Worm (Caenorhabditis elegans) whole organism, L2 larva: ENCODE data around the gene otpl-8.

Experiments
- C34F6.9 ChIP-seq: fragments of 150-350 bp; optimal IDR thresholded peaks from 2 replicates; lab custom pipeline; 2014; ENCODE audit warnings: missing biosample characterization, missing genetic modification characterization
- R02D3.7 ChIP-seq: fragments of 150-350 bp; optimal IDR thresholded peaks from 2 replicates; lab custom pipeline; 2014; ENCODE audit warnings: missing biosample characterization, missing genetic modification characterization
- alr-1 ChIP-seq: fragments of 150-350 bp; optimal IDR thresholded peaks from 2 replicates; lab custom pipeline; 2014; ENCODE audit warnings: missing biosample characterization, missing genetic modification characterization
- ama-1 ChIP-seq: fragments of 150-350 bp; optimal IDR thresholded peaks from 2 replicates; lab custom pipeline; 2018; ENCODE audit warnings: inconsistent platforms
- ceh-16 ChIP-seq: fragments of 150-350 bp; optimal IDR thresholded peaks from 2 replicates; lab custom pipeline; 2014; ENCODE audit warnings: missing biosample characterization, missing genetic modification characterization
- ceh-82 ChIP-seq: fragments of 150-350 bp; optimal IDR thresholded peaks from 2 replicates; lab custom pipeline; 2014; ENCODE audit warnings: missing biosample characterization, missing genetic modification characterization
- crh-2 ChIP-seq: sonication (generic microtip); optimal IDR thresholded peaks from 2 replicates; lab custom pipeline; 2017; ENCODE audit warnings: missing biosample characterization, missing genetic modification characterization
- dmd-4 ChIP-seq: sonication (generic microtip); optimal IDR thresholded peaks from 2 replicates; lab custom pipeline; 2017; ENCODE audit warnings: missing biosample characterization, missing genetic modification characterization
- egl-27 ChIP-seq: sonication (generic microtip); optimal IDR thresholded peaks from 3 replicates; lab custom pipeline; 2017; ENCODE audit warnings: missing biosample characterization, missing genetic modification reagents, missing genetic modification characterization
- elt-1 ChIP-seq: fragments of 150-350 bp; optimal IDR thresholded peaks from 2 replicates; lab custom pipeline; 2014; ENCODE audit warnings: missing biosample characterization, missing genetic modification characterization
- fos-1 ChIP-seq: fragments of 150-350 bp; optimal IDR thresholded peaks from 2 replicates; lab custom pipeline; 2014; ENCODE audit warnings: missing biosample characterization, missing genetic modification characterization
- gmeb-1 ChIP-seq: fragments of 150-350 bp; optimal IDR thresholded peaks from 2 replicates; lab custom pipeline; 2014; ENCODE audit warnings: missing biosample characterization, missing genetic modification characterization
- lin-11 ChIP-seq: fragments of 150-350 bp; sonication (generic microtip); optimal IDR thresholded peaks from 2 replicates; lab custom pipeline; 2014; ENCODE audit warnings: missing biosample characterization, missing genetic modification characterization, inconsistent platforms, mixed read lengths
- lin-13 ChIP-seq: fragments of 150-350 bp; optimal IDR thresholded peaks from 2 replicates; lab custom pipeline; 2014; ENCODE audit warnings: missing biosample characterization, missing genetic modification reagents, missing genetic modification characterization
- lsy-2 ChIP-seq, 2 experiments: fragments of 150-350 bp in 1 of 2; sonication (generic microtip) in 1 of 2; optimal IDR thresholded peaks; 2 replicates each; lab custom pipeline; 2014 to 2017; ENCODE audit warnings: missing biosample characterization in 2 of 2, missing genetic modification characterization in 2 of 2
- mab-5 ChIP-seq: fragments of 150-350 bp; optimal IDR thresholded peaks from 2 replicates; lab custom pipeline; 2014; ENCODE audit warnings: missing biosample characterization, missing genetic modification characterization
- mdl-1 ChIP-seq, 2 experiments: fragments of 150-350 bp in 1 of 2; sonication (generic microtip) in 1 of 2; optimal IDR thresholded peaks; 2 replicates each; lab custom pipeline; 2017; ENCODE audit warnings: missing biosample characterization in 2 of 2, missing genetic modification characterization in 2 of 2
- nhr-10 ChIP-seq: sonication (generic microtip); optimal IDR thresholded peaks from 2 replicates; lab custom pipeline; 2017; ENCODE audit warnings: missing biosample characterization, missing genetic modification characterization
- nhr-12 ChIP-seq: fragments of 150-350 bp; optimal IDR thresholded peaks from 2 replicates; lab custom pipeline; 2014; ENCODE audit warnings: missing biosample characterization, missing genetic modification characterization
- nhr-21 ChIP-seq: fragments of 150-350 bp; optimal IDR thresholded peaks from 2 replicates; lab custom pipeline; 2014; ENCODE audit warnings: missing biosample characterization, missing genetic modification characterization
- nhr-23 ChIP-seq: fragments of 150-350 bp; optimal IDR thresholded peaks from 2 replicates; lab custom pipeline; 2014; ENCODE audit warnings: missing biosample characterization, missing genetic modification reagents, missing genetic modification characterization
- nhr-237 ChIP-seq: fragments of 150-350 bp; optimal IDR thresholded peaks from 2 replicates; lab custom pipeline; 2014; ENCODE audit warnings: missing biosample characterization, missing genetic modification characterization
- nhr-77 ChIP-seq: fragments of 150-350 bp; optimal IDR thresholded peaks from 2 replicates; lab custom pipeline; 2014; ENCODE audit warnings: missing biosample characterization, missing genetic modification characterization
- skn-1 ChIP-seq: sonication (generic microtip); optimal IDR thresholded peaks from 2 replicates; lab custom pipeline; 2017; ENCODE audit warnings: missing biosample characterization, missing genetic modification characterization
- sma-3 ChIP-seq: sonication (generic microtip); optimal IDR thresholded peaks from 2 replicates; lab custom pipeline; 2016; ENCODE audit warnings: missing genetic modification reagents, missing genetic modification characterization, missing compliant biosample characterization
- sma-9 ChIP-seq, 2 experiments: fragments of 150-350 bp in 1 of 2; sonication (generic microtip) in 1 of 2; optimal IDR thresholded peaks; 2 replicates each; lab custom pipeline; 2014 to 2016; ENCODE audit warnings: missing genetic modification characterization in 2 of 2, mild to moderate bottlenecking in 1 of 2, missing biosample characterization in 1 of 2, missing compliant biosample characterization in 1 of 2, missing genetic modification reagents in 1 of 2, moderate library complexity in 1 of 2
- unc-39 ChIP-seq: fragments of 150-350 bp; optimal IDR thresholded peaks from 2 replicates; lab custom pipeline; 2014; ENCODE audit warnings: missing biosample characterization, missing genetic modification characterization
- unc-55 ChIP-seq: fragments of 150-350 bp; sonication (generic microtip); optimal IDR thresholded peaks from 3 replicates; lab custom pipeline; 2014; ENCODE audit warnings: missing biosample characterization, missing genetic modification reagents, missing genetic modification characterization
- zag-1 ChIP-seq: fragments of 150-350 bp; optimal IDR thresholded peaks from 2 replicates; lab custom pipeline; 2014; ENCODE audit warnings: missing biosample characterization, missing genetic modification characterization
- ztf-1 ChIP-seq: fragments of 200-800 bp; sonication (Bioruptor generic); conservative IDR thresholded peaks from 2 replicates; pipeline ENCODE4 v1.3.6; 2022; ENCODE audit warnings: missing genetic modification characterization, missing compliant biosample characterization
- ztf-4 ChIP-seq: fragments of 150-350 bp; optimal IDR thresholded peaks from 2 replicates; lab custom pipeline; 2014; ENCODE audit warnings: missing biosample characterization, missing genetic modification characterization

otpl-8 gene

ce11 chrX:12234424-12234823 lies 36.3 kb downstream of the otpl-8 start:
- TF ChIP-seq fos-1 (tag; lab: Kevin White, UChicago) (peak; percentile 39), gmeb-1 (tag; lab: Kevin White, UChicago) (no peak), unc-55 (no peak), C34F6.9 (tag; lab: Kevin White, UChicago) (no peak), crh-2 (tag; lab: Kevin White, UChicago) (peak; percentile 6), nhr-237 (no peak)

- no peak for TF ChIP-seq lin-13
- peak; percentile 11 for TF ChIP-seq fos-1 (tag; lab: Kevin White, UChicago)
- no peak for TF ChIP-seq ama-1 (lab: Kevin White, UChicago)
- TF ChIP-seq, all 48 proteins: peak for 1
These were observed 40.4 kb downstream of the otpl-8 start for ce11 chrX:12230357-12230756.

DNA sequence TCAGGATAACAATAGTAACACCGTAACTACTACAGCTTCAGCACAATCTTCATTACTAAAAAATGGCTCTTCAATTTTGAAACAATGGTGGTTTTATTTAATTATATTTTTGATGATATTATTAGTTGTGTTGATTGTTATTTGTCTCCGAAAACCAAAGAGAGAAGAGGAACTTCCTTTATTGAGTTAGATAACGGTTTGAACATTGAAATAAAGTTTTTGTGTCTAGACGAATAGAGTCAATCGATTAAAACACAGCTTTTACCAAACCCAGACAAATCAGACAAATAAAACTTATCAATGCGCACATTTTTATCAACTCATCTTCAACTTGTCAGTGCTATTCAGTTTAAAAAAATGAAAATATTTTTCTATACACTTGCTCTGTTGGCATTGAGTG lies 41.1 kb downstream of the otpl-8 start, which contains the start of gene cest-7:
cest-7 (plus strand) TSS at position 301 of the 400 bp plus-strand sequence.
- TF ChIP-seq ceh-16 (no peak), nhr-12 (tag; lab: Kevin White, UChicago) (no peak)

- TF ChIP-seq lin-11 (no peak), lsy-2 (tag; optimal IDR thresholded peaks at IDR 0.05; lab: Kevin White, UChicago) (no peak), unc-55 (no peak)
These were observed 43.6 kb downstream of the otpl-8 start for ce11 chrX:12227130-12227529.

ce11 chrX:12225970-12226369 lies 44.8 kb downstream of the otpl-8 start, which contains the start of gene cest-9.1:
TSS of gene cest-9.1 (plus strand) at chrX:12226182.
- TF ChIP-seq sma-9 (GFP tag; optimal IDR thresholded peaks at IDR 0.05; lab: Kevin White, UChicago), result no peak
- TF ChIP-seq sma-9 (tag; optimal IDR thresholded peaks at IDR 0.05; lab: Kevin White, UChicago), result no peak
- no peak for TF ChIP-seq lin-11
- peak; percentile 57 for TF ChIP-seq fos-1 (tag; lab: Kevin White, UChicago)

ce11 chrX:12222723-12223122 lies 48.0 kb downstream of the otpl-8 start:
- no peak for TF ChIP-seq skn-1
- no peak for TF ChIP-seq egl-27 (tag; lab: Kevin White, UChicago)
- no peak for TF ChIP-seq ceh-82 (tag; lab: Kevin White, UChicago)
- TF ChIP-seq alr-1 (tag; lab: Kevin White, UChicago), result no peak
- TF ChIP-seq sma-9 (GFP tag; optimal IDR thresholded peaks at IDR 0.05; lab: Kevin White, UChicago), result no peak
- no peak for TF ChIP-seq sma-9 (tag; optimal IDR thresholded peaks at IDR 0.05; lab: Kevin White, UChicago)
- TF ChIP-seq nhr-77 (tag; lab: Kevin White, UChicago), result no peak
- no peak for TF ChIP-seq zag-1 (tag; lab: Kevin White, UChicago)
- TF ChIP-seq mab-5, result no peak
- TF ChIP-seq lin-11, result no peak
- no peak for TF ChIP-seq nhr-21
- no peak for TF ChIP-seq ztf-4 (tag; lab: Kevin White, UChicago)
- TF ChIP-seq ztf-1 (GFP tag; lab: Robert Waterston, UW), result no peak
- no peak for TF ChIP-seq dmd-4 (tag; lab: Kevin White, UChicago)
- no peak for TF ChIP-seq unc-39 (tag; lab: Kevin White, UChicago)
- no peak for TF ChIP-seq nhr-10 (tag; lab: Kevin White, UChicago)
- TF ChIP-seq mdl-1 (tag; optimal IDR thresholded peaks at IDR 0.05; lab: Kevin White, UChicago), result no peak
- no peak for TF ChIP-seq R02D3.7 (tag; lab: Kevin White, UChicago)

ce11 chrX:12221817-12222216 lies 48.9 kb downstream of the otpl-8 start, which contains the start of gene cest-9.2:
TSS of gene cest-9.2 (plus strand) at chrX:12222117.
- TF ChIP-seq elt-1 (no peak), sma-9 (GFP tag; optimal IDR thresholded peaks at IDR 0.05; lab: Kevin White, UChicago) (no peak), sma-9 (tag; optimal IDR thresholded peaks at IDR 0.05; lab: Kevin White, UChicago) (no peak), unc-55 (no peak), nhr-77 (tag; lab: Kevin White, UChicago) (no peak), sma-3 (GFP tag; lab: Kevin White, UChicago) (no peak), C34F6.9 (tag; lab: Kevin White, UChicago) (no peak), dmd-4 (tag; lab: Kevin White, UChicago) (no peak), gmeb-1 (tag; lab: Kevin White, UChicago) (no peak), nhr-23 (tag; lab: Kevin White, UChicago) (no peak)
